Fruit fly (Drosophila melanogaster) whole organism, prepupa: Measurements from ENCODE around the gene CG43407.

Experiments used
- CG10631 ChIP-seq: fragments of 200-800 bp; sonication (Bioruptor generic); optimal IDR thresholded peaks from 2 replicates; lab custom pipeline; 2016; ENCODE audit warnings: missing biosample characterization, missing genetic modification characterization
- CG11294 ChIP-seq: fragments of 200-800 bp; sonication (Bioruptor generic); IDR thresholded peaks from 2 replicates; pipeline ENCODE4 v1.3.6; 2022; ENCODE audit warnings: missing biosample characterization, missing genetic modification characterization
- CG11902 ChIP-seq: fragments of 200-800 bp; sonication (Bioruptor generic); optimal IDR thresholded peaks from 3 replicates; lab custom pipeline; 2016; ENCODE audit warnings: missing biosample characterization, missing genetic modification characterization
- CG15336 ChIP-seq: fragments of 200-800 bp; sonication (Bioruptor generic); IDR thresholded peaks from 2 replicates; pipeline ENCODE4 v1.3.6; 2022; ENCODE audit warnings: missing biosample characterization, missing genetic modification characterization
- CG1621 ChIP-seq: fragments of 200-800 bp; sonication (Bioruptor generic); optimal IDR thresholded peaks from 3 replicates; lab custom pipeline; 2018; ENCODE audit warnings: missing biosample characterization, mild to moderate bottlenecking, missing genetic modification characterization
- CG16779 ChIP-seq: fragments of 200-800 bp; sonication (Bioruptor generic); optimal IDR thresholded peaks from 3 replicates; lab custom pipeline; 2017; ENCODE audit warnings: missing biosample characterization, mild to moderate bottlenecking, missing genetic modification characterization
- CG3032 ChIP-seq: fragments of 200-800 bp; optimal IDR thresholded peaks from 2 replicates; lab custom pipeline; 2019; ENCODE audit warnings: missing biosample characterization, mild to moderate bottlenecking, missing genetic modification characterization, moderate library complexity
- CG31627 ChIP-seq: fragments of 200-800 bp; sonication (Bioruptor generic); optimal IDR thresholded peaks from 3 replicates; lab custom pipeline; 2016; ENCODE audit warnings: missing biosample characterization, missing genetic modification characterization
- CG3919 ChIP-seq: fragments of 200-800 bp; sonication (Bioruptor generic); optimal IDR thresholded peaks from 3 replicates; lab custom pipeline; 2016; ENCODE audit warnings: missing biosample characterization, missing genetic modification characterization
- CG6163 ChIP-seq: fragments of 200-800 bp; sonication (Bioruptor generic); IDR thresholded peaks from 3 replicates; pipeline ENCODE4 v1.3.6; 2022; ENCODE audit warnings: missing biosample characterization, missing genetic modification characterization
- CG7368 ChIP-seq: fragments of 200-800 bp; sonication (Bioruptor generic); optimal IDR thresholded peaks from 3 replicates; lab custom pipeline; 2016; ENCODE audit warnings: missing biosample characterization, missing genetic modification characterization
- CG8119 ChIP-seq: fragments of 200-800 bp; sonication (Bioruptor generic); IDR thresholded peaks from 3 replicates; pipeline ENCODE4 v1.3.6; 2022; ENCODE audit warnings: missing biosample characterization, missing genetic modification characterization
- CG8319 ChIP-seq: fragments of 200-800 bp; sonication (Bioruptor generic); optimal IDR thresholded peaks from 3 replicates; lab custom pipeline; 2016; ENCODE audit warnings: missing biosample characterization, missing genetic modification characterization
- Eip75B ChIP-seq: fragments of 200-800 bp; sonication (Bioruptor generic); optimal IDR thresholded peaks from 3 replicates; lab custom pipeline; 2016; ENCODE audit warnings: missing biosample characterization, missing genetic modification characterization
- Eip78C ChIP-seq: fragments of 200-800 bp; sonication (Bioruptor generic); peaks from one replicate; lab custom pipeline; 2016; ENCODE audit warnings: missing biosample characterization, missing genetic modification characterization
- Gug ChIP-seq: fragments of 200-800 bp; sonication (Bioruptor generic); IDR thresholded peaks from 2 replicates; pipeline ENCODE4 v1.3.6; 2022; ENCODE audit warnings: missing biosample characterization, missing genetic modification characterization
- Hr38 ChIP-seq: sonication (Bioruptor generic); optimal IDR thresholded peaks from 2 replicates; lab custom pipeline; 2016; ENCODE audit warnings: missing biosample characterization, missing genetic modification characterization
- Hr39 ChIP-seq: fragments of 200-800 bp; sonication (Bioruptor generic); optimal IDR thresholded peaks from 2 replicates; lab custom pipeline; 2016; ENCODE audit warnings: missing biosample characterization, missing genetic modification characterization
- Met ChIP-seq: fragments of 200-800 bp; sonication (Bioruptor generic); optimal IDR thresholded peaks from 3 replicates; lab custom pipeline; 2016; ENCODE audit warnings: missing biosample characterization, missing genetic modification characterization
- Sox102F ChIP-seq: fragments of 200-800 bp; sonication (Bioruptor generic); optimal IDR thresholded peaks from 2 replicates; lab custom pipeline; 2016; ENCODE audit warnings: missing biosample characterization, mild to moderate bottlenecking, missing genetic modification characterization
- Sox14 ChIP-seq: fragments of 200-800 bp; sonication (Bioruptor generic); optimal IDR thresholded peaks from 3 replicates; lab custom pipeline; 2016; ENCODE audit warnings: missing biosample characterization, missing genetic modification characterization
- Sox15 ChIP-seq: fragments of 200-800 bp; sonication (Bioruptor generic); optimal IDR thresholded peaks from 3 replicates; lab custom pipeline; 2016; ENCODE audit warnings: missing biosample characterization, missing genetic modification characterization
- cyc ChIP-seq: fragments of 200-800 bp; sonication (Bioruptor generic); optimal IDR thresholded peaks from 3 replicates; lab custom pipeline; 2016; ENCODE audit warnings: missing biosample characterization, missing genetic modification characterization
- dsx ChIP-seq: fragments of 200-800 bp; optimal IDR thresholded peaks from 3 replicates; lab custom pipeline; 2019; ENCODE audit warnings: missing biosample characterization, mild to moderate bottlenecking, missing genetic modification characterization, moderate library complexity; ENCODE audit not compliant: poor library complexity, severe bottlenecking
- eg ChIP-seq: fragments of 200-800 bp; sonication (Bioruptor generic); IDR thresholded peaks from 3 replicates; pipeline ENCODE4 v1.3.6; 2022; ENCODE audit warnings: missing biosample characterization, missing genetic modification characterization
- fd59A ChIP-seq: fragments of 200-800 bp; sonication (Bioruptor generic); optimal IDR thresholded peaks from 2 replicates; lab custom pipeline; 2017; ENCODE audit warnings: missing biosample characterization, mild to moderate bottlenecking, missing genetic modification characterization, missing genetic modification reagents
- fd85E ChIP-seq: fragments of 200-800 bp; sonication (Bioruptor generic); optimal IDR thresholded peaks from 3 replicates; lab custom pipeline; 2016; ENCODE audit warnings: missing biosample characterization, missing genetic modification characterization
- fkh ChIP-seq: fragments of 200-800 bp; sonication (Bioruptor generic); optimal IDR thresholded peaks from 3 replicates; lab custom pipeline; 2017; ENCODE audit warnings: missing biosample characterization, mild to moderate bottlenecking, missing genetic modification characterization, moderate library complexity
- lz ChIP-seq: fragments of 200-800 bp; sonication (Bioruptor generic); optimal IDR thresholded peaks from 3 replicates; lab custom pipeline; 2016; ENCODE audit warnings: missing biosample characterization, missing genetic modification characterization
- net ChIP-seq: fragments of 200-800 bp; sonication (Bioruptor generic); optimal IDR thresholded peaks from 3 replicates; lab custom pipeline; 2016; ENCODE audit warnings: missing biosample characterization, missing genetic modification characterization
- pdm3 ChIP-seq: fragments of 200-800 bp; sonication (Bioruptor generic); optimal IDR thresholded peaks from 3 replicates; lab custom pipeline; 2016; ENCODE audit warnings: missing biosample characterization, missing genetic modification characterization
- spab ChIP-seq: fragments of 200-800 bp; sonication (Bioruptor generic); optimal IDR thresholded peaks from 2 replicates; lab custom pipeline; 2017; ENCODE audit warnings: missing biosample characterization, mild to moderate bottlenecking, missing genetic modification characterization, missing genetic modification reagents
- topi ChIP-seq: fragments of 200-800 bp; sonication (Bioruptor generic); optimal IDR thresholded peaks from 3 replicates; lab custom pipeline; 2016; ENCODE audit warnings: missing biosample characterization, missing genetic modification characterization
- vri ChIP-seq: fragments of 200-800 bp; sonication (Bioruptor generic); optimal IDR thresholded peaks from 3 replicates; lab custom pipeline; 2016; ENCODE audit warnings: missing biosample characterization, mild to moderate bottlenecking, missing genetic modification characterization

Gene CG43407

DNA sequence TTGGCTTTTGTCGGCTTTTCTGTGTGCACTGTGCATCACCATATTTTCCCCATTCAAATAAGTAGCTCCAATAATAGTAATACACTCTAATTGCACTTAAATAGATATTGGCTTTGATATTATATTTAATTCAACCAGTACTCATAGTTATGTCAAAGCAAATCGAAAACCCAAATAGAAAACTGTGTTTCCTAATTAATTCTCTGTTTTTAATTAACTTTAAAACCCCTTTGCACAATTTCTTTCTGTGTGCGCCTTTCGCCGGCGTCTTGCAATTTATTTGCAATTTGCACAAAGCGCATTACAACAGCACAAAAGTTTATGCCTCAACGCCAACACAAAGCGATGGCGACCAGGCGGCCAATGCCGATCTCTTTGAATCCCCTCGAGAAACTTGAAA, 42.0 kb downstream of the CG43407 start (continued):
- peak; percentile 50 for TF ChIP-seq Met (GFP tag; lab: Kevin White, UChicago)
- no peak for TF ChIP-seq spab (GFP tag; lab: Kevin White, UChicago)
- TF ChIP-seq pdm3 (GFP tag; lab: Kevin White, UChicago) = peak; percentile 65
- TF ChIP-seq fd59A (GFP tag; lab: Kevin White, UChicago) = no peak
- TF ChIP-seq lz = peak; percentile 16
- TF ChIP-seq Gug = 0 out of 2 replicates have a peak, but pooled peaks have one; percentile 25
- peak; percentile 54 for TF ChIP-seq CG3919 (GFP tag; lab: Kevin White, UChicago)
- TF ChIP-seq Sox15 (GFP tag; lab: Kevin White, UChicago) = no peak
- TF ChIP-seq dsx = no peak
- TF ChIP-seq Sox14 = peak; percentile 51
- peak; percentile 64 for TF ChIP-seq eg (GFP tag; lab: Robert Waterston, UW)
- no peak for TF ChIP-seq CG3032 (tag; lab: Kevin White, UChicago)

DNA sequence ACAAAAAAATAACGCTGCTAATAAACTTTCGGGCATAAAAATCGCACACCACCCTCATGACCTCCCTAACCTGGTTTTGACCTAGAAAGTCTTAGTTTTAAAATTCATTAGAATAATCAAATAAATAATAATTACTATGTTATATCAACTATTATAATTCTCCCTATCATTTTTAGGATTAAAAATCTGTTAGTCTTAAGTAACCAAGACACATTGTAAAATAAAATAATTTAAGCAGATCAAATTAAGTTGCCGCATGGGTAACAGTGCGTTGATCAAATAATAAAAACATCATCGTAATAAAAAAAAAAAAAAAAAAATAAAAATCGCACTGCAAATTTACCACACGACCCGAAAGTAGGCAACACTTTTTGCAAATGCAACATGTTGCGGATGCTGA, 44.3 kb downstream of the CG43407 start:
- peak; percentile 32 for TF ChIP-seq dsx

dm6 chr3L:19005396-19005795, 47.8 kb downstream of the CG43407 start:
- TF ChIP-seq topi = no peak
- TF ChIP-seq pdm3 (GFP tag; lab: Kevin White, UChicago) = no peak

dm6 chr3L:19004120-19004519, 49.1 kb downstream of the CG43407 start:
- no peak for TF ChIP-seq CG11294 (GFP tag; lab: Robert Waterston, UW)
- TF ChIP-seq Eip75B = no peak
- TF ChIP-seq CG31627 (GFP tag; lab: Kevin White, UChicago) = no peak
- TF ChIP-seq eg (GFP tag; lab: Robert Waterston, UW) = no peak
- no peak for TF ChIP-seq CG8319 (GFP tag; lab: Kevin White, UChicago)
- no peak for TF ChIP-seq lz
- TF ChIP-seq fd59A (GFP tag; lab: Kevin White, UChicago) = no peak
- TF ChIP-seq CG11902 (GFP tag; lab: Kevin White, UChicago) = no peak
- no peak for TF ChIP-seq CG8119 (GFP tag; lab: Robert Waterston, UW)
- no peak for TF ChIP-seq CG16779
- TF ChIP-seq Hr39 = no peak
- TF ChIP-seq vri (GFP tag; lab: Kevin White, UChicago) = no peak
- no peak for TF ChIP-seq CG10631 (GFP tag; lab: Kevin White, UChicago)
- no peak for TF ChIP-seq fd85E (GFP tag; lab: Kevin White, UChicago)
- TF ChIP-seq cyc (GFP tag; lab: Kevin White, UChicago) = no peak
- TF ChIP-seq CG15336 (GFP tag; lab: Robert Waterston, UW) = no peak
- no peak for TF ChIP-seq Hr38 (GFP tag; lab: Kevin White, UChicago)
- no peak for TF ChIP-seq net (GFP tag; lab: Kevin White, UChicago)

DNA sequence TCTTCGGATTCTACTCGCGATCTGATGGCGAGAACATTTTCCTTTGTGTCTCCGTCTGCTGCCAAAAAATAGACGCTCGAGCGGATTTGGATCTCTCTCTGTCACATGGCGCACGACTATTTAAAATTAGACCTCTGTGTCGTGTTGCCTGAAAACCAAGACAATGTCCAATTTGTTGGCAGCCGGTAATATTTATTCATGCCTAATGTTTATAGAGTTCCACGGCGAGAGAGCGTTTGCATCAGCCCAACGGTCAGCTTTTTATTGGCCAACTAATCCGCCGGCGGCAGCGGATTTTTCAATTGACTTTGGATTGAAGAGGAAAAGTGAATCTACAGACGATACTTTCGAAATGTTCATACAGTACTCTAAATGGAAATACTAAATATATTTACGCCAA, 50.0 kb downstream of the CG43407 start, which contains the start of gene SmydA-2:
Gene SmydA-2, minus strand, starts transcription at position 33 of the 400 bp plus-strand sequence.
- TF ChIP-seq CG6163 (GFP tag; lab: Robert Waterston, UW) (no peak), Eip78C (GFP tag; lab: Kevin White, UChicago) (peak; percentile 17), fkh (no peak), CG1621 (tag; lab: Kevin White, UChicago) (no peak), Gug (no peak), pdm3 (GFP tag; lab: Kevin White, UChicago) (no peak), Sox102F (GFP tag; lab: Kevin White, UChicago) (no peak), CG3919 (GFP tag; lab: Kevin White, UChicago) (no peak), CG7368 (no peak)
